Worm (Caenorhabditis elegans) whole organism, L4/young adult: ENCODE results near the gene col-129.

Source experiments
- W03F9.2 ChIP-seq: fragments of 150-350 bp; optimal IDR thresholded peaks from 2 replicates; lab custom pipeline; 2014; ENCODE audit warnings: missing biosample characterization, missing genetic modification characterization
- dao-5 ChIP-seq: sonication (generic microtip); optimal IDR thresholded peaks from 2 replicates; lab custom pipeline; 2016; ENCODE audit warnings: missing genotype, missing genetic modification characterization, moderate library complexity, missing compliant biosample characterization
- him-1 ChIP-seq: sonication (generic microtip); optimal IDR thresholded peaks from 2 replicates; lab custom pipeline; 2016; ENCODE audit warnings: missing genotype, missing genetic modification reagents, missing genetic modification characterization, missing compliant biosample characterization

ce11 chrIV:12131308-12132072 lies 21.3 kb upstream of the col-129 start:
- TF ChIP-seq dao-5 (tag; lab: Kevin White, UChicago) (no peak), him-1 (no peak), W03F9.2 (tag; lab: Kevin White, UChicago) (no peak)
